Fruit fly (Drosophila melanogaster): Measurements from ENCODE around the gene Pgam5.

Gene Pgam5

DNA sequence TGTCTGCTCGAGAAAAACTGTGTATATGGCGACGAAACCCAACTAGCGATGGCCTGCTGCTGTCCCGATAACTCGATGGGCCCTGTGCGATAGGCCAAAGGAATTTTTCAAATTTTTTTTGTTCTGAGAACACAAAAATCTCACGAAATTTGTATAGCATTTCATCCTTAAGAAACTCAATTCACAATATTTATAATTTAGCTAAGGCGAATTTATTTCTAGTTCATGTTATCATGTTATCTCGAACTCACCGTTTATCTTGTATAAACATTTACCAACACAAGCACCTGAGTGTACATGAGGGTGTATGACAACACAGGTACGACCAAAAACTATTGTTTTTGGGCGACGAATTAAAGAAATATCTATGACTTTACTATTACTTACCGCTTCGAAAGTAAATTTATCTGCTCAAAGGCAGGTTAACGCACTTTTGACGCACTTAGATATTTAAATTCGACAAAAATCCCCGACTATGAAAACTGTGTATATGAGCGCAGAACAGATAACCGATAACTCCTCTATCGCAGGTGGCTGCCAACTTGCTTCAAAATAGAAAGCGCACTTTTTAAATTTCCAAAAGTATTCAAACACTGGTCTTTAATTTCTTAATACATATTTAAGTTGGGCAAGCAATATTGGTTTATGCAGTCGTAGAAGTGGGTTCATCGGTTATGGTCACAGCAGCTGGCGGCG is 26.9 kb upstream of the Pgam5 start, which contains the start of gene arm (continued):
- TF ChIP-seq CG1832 (GFP tag; optimal IDR thresholded peaks at IDR 0.05) (no peak), CG7963 (GFP tag; IDR thresholded peaks at IDR 0.05; ENCODE audit: partially characterized antibody) (0 out of 3 replicates have a peak, but pooled peaks have one; percentile 35), CG13624 (GFP tag; optimal IDR thresholded peaks at IDR 0.05) (no peak), fd102C (GFP tag; optimal IDR thresholded peaks at IDR 0.05) (no peak), run (tag; optimal IDR thresholded peaks at IDR 0.05) (no peak), CG4730 (GFP tag; IDR thresholded peaks at IDR 0.05) (no peak), Awh (GFP tag; IDR thresholded peaks at IDR 0.05) (no peak), da (GFP tag; optimal IDR thresholded peaks at IDR 0.05) (no peak), CG1529 (GFP tag; optimal IDR thresholded peaks at IDR 0.05) (no peak), Nf-YC (tag; optimal IDR thresholded peaks at IDR 0.05) (no peak), Stat92E (GFP tag; optimal IDR thresholded peaks at IDR 0.05) (no peak), CG15696 (tag; optimal IDR thresholded peaks at IDR 0.05) (no peak), CG33213 (GFP tag; optimal IDR thresholded peaks at IDR 0.05) (no peak), Poxn (GFP tag; IDR thresholded peaks at IDR 0.05) (no peak), knrl (GFP tag; IDR thresholded peaks at IDR 0.05; ENCODE audit: partially characterized antibody) (0 out of 3 replicates have a peak, but pooled peaks have one; percentile 11), fd64A (GFP tag; optimal IDR thresholded peaks at IDR 0.05) (no peak), sc (optimal IDR thresholded peaks at IDR 0.05) (no peak), sc (GFP tag; optimal IDR thresholded peaks at IDR 0.05) (no peak), Atf3 (GFP tag; optimal IDR thresholded peaks at IDR 0.05) (no peak), CG14014 (GFP tag; IDR thresholded peaks at IDR 0.05) (no peak), CG10654 (GFP tag; optimal IDR thresholded peaks at IDR 0.05) (no peak), zen (tag; optimal IDR thresholded peaks at IDR 0.05) (no peak), abd-A (tag; optimal IDR thresholded peaks at IDR 0.05) (no peak), lola (GFP tag; optimal IDR thresholded peaks at IDR 0.05) (no peak), sd (tag; optimal IDR thresholded peaks at IDR 0.05) (no peak), CG2116 (GFP tag; optimal IDR thresholded peaks at IDR 0.05) (peak; percentile 11), CG8089 (GFP tag; optimal IDR thresholded peaks at IDR 0.05) (no peak), CG17568 (GFP tag; optimal IDR thresholded peaks at IDR 0.05) (no peak), Trl (optimal IDR thresholded peaks at IDR 0.05) (no peak), Trl (GFP tag; optimal IDR thresholded peaks at IDR 0.05) (no peak), CTCF (GFP tag; optimal IDR thresholded peaks at IDR 0.05) (no peak), grn (GFP tag; optimal IDR thresholded peaks at IDR 0.05) (no peak), insv (GFP tag; optimal IDR thresholded peaks at IDR 0.05) (no peak), ase (GFP tag; IDR thresholded peaks at IDR 0.05) (no peak), repo (GFP tag; optimal IDR thresholded peaks at IDR 0.05) (no peak), CG5953 (GFP tag; IDR thresholded peaks at IDR 0.05) (no peak), pum (GFP tag; optimal IDR thresholded peaks at IDR 0.05) (no peak), Xrp1 (GFP tag; IDR thresholded peaks at IDR 0.05) (no peak), amos (GFP tag; IDR thresholded peaks at IDR 0.05; ENCODE audit: partially characterized antibody) (peak; percentile 26; the same call in 1 of the 2 replicates), ci (GFP tag; IDR thresholded peaks at IDR 0.05) (no peak), mam (GFP tag; optimal IDR thresholded peaks at IDR 0.05) (peak; percentile 11), sens-2 (GFP tag; IDR thresholded peaks at IDR 0.05) (no peak), scrt (GFP tag; optimal IDR thresholded peaks at IDR 0.05) (no peak), ERR (GFP tag; optimal IDR thresholded peaks at IDR 0.05) (no peak), ems (GFP tag; optimal IDR thresholded peaks at IDR 0.05) (no peak), wdn (GFP tag; IDR thresholded peaks at IDR 0.05) (no peak), trh (GFP tag; optimal IDR thresholded peaks at IDR 0.05) (no peak), Lim3 (GFP tag; IDR thresholded peaks at IDR 0.05) (no peak), row (GFP tag; IDR thresholded peaks at IDR 0.05) (peak; percentile 38; the same call in 2 of the 3 replicates), maf-S (GFP tag; optimal IDR thresholded peaks at IDR 0.05) (no peak), kni (GFP tag; optimal IDR thresholded peaks at IDR 0.05) (no peak), CG16815 (GFP tag; optimal IDR thresholded peaks at IDR 0.05) (no peak)

Data from whole organism, embryonic.